Fruit fly (Drosophila melanogaster) whole organism, adult: ENCODE results near the gene hiro.

Experiments
- CG11617 ChIP-seq: fragments of 200-800 bp; sonication (Bioruptor generic); optimal IDR thresholded peaks from 2 replicates; lab custom pipeline; 2017; ENCODE audit warnings: mild to moderate bottlenecking, missing biosample characterization, missing genetic modification reagents, missing genetic modification characterization
- CG12768 ChIP-seq: fragments of 200-800 bp; sonication (Bioruptor generic); optimal IDR thresholded peaks from 2 replicates; lab custom pipeline; 2017; ENCODE audit warnings: missing biosample characterization, missing genetic modification characterization, mild to moderate bottlenecking, moderate library complexity, missing genetic modification reagents
- CG14711 ChIP-seq: fragments of 200-800 bp; sonication (Bioruptor generic); optimal IDR thresholded peaks from 2 replicates; lab custom pipeline; 2018; ENCODE audit warnings: missing biosample characterization, mild to moderate bottlenecking, missing genetic modification characterization, moderate library complexity
- CG1620 ChIP-seq: fragments of 200-800 bp; sonication (Bioruptor generic); optimal IDR thresholded peaks from 2 replicates; lab custom pipeline; 2016; ENCODE audit warnings: missing biosample characterization, missing genetic modification characterization
- CG33017 ChIP-seq: fragments of 200-800 bp; sonication (Bioruptor generic); optimal IDR thresholded peaks from 2 replicates; lab custom pipeline; 2018; ENCODE audit warnings: missing biosample characterization, mild to moderate bottlenecking, missing genetic modification characterization, moderate library complexity
- CG5204 ChIP-seq: fragments of 200-800 bp; sonication (Bioruptor generic); optimal IDR thresholded peaks from 2 replicates; lab custom pipeline; 2016; ENCODE audit warnings: missing biosample characterization, missing genetic modification characterization
- CG7045 ChIP-seq: fragments of 200-800 bp; sonication (Bioruptor generic); optimal IDR thresholded peaks from 2 replicates; lab custom pipeline; 2017; ENCODE audit warnings: missing biosample characterization, mild to moderate bottlenecking, missing genetic modification characterization
- CG7101 ChIP-seq: fragments of 200-800 bp; sonication (Bioruptor generic); optimal IDR thresholded peaks from 2 replicates; lab custom pipeline; 2018; ENCODE audit warnings: missing biosample characterization, mild to moderate bottlenecking, missing genetic modification characterization, moderate library complexity
- Clk ChIP-seq: fragments of 200-800 bp; sonication (Bioruptor generic); optimal IDR thresholded peaks from 2 replicates; lab custom pipeline; 2017; ENCODE audit warnings: missing biosample characterization, missing genetic modification characterization
- Crg-1 ChIP-seq: fragments of 200-800 bp; sonication (Bioruptor generic); optimal IDR thresholded peaks from 2 replicates; lab custom pipeline; 2016; ENCODE audit warnings: missing biosample characterization, missing genetic modification characterization
- Hr96 ChIP-seq: fragments of 200-800 bp; sonication (Bioruptor generic); optimal IDR thresholded peaks from 2 replicates; lab custom pipeline; 2016; ENCODE audit warnings: missing biosample characterization, missing genetic modification characterization
- Mnt ChIP-seq: fragments of 200-800 bp; sonication (Bioruptor generic); optimal IDR thresholded peaks from 2 replicates; lab custom pipeline; 2016; ENCODE audit warnings: missing biosample characterization, mild to moderate bottlenecking, missing genetic modification characterization
- bab1 ChIP-seq: fragments of 200-800 bp; sonication (Bioruptor generic); optimal IDR thresholded peaks from 3 replicates; lab custom pipeline; 2019; ENCODE audit warnings: missing biosample characterization, mild to moderate bottlenecking, missing genetic modification characterization, moderate library complexity
- cic ChIP-seq: fragments of 200-800 bp; sonication (Bioruptor generic); optimal IDR thresholded peaks from 2 replicates; lab custom pipeline; 2017; ENCODE audit warnings: missing biosample characterization, mild to moderate bottlenecking, missing genetic modification characterization, moderate library complexity
- cnc ChIP-seq, 2 experiments: fragments of >200 bp; optimal IDR thresholded peaks; 2 replicates each; lab custom pipeline; 2017
- kay ChIP-seq: fragments of 200-800 bp; sonication (Bioruptor generic); peaks from one replicate; lab custom pipeline; 2016; ENCODE audit warnings: missing biosample characterization, missing genetic modification characterization, borderline replicate concordance
- ovo ChIP-seq: fragments of 200-800 bp; sonication (Bioruptor generic); optimal IDR thresholded peaks from 2 replicates; lab custom pipeline; 2016; ENCODE audit warnings: missing biosample characterization, missing genetic modification characterization
- pad ChIP-seq: fragments of 200-800 bp; sonication (Bioruptor generic); optimal IDR thresholded peaks from 3 replicates; lab custom pipeline; 2017; ENCODE audit warnings: missing biosample characterization, missing genetic modification characterization, mild to moderate bottlenecking, moderate library complexity, missing genetic modification reagents
- tj ChIP-seq: fragments of 200-800 bp; sonication (Bioruptor generic); optimal IDR thresholded peaks from 3 replicates; lab custom pipeline; 2017; ENCODE audit warnings: missing biosample characterization, mild to moderate bottlenecking, missing genetic modification characterization, moderate library complexity
- toe ChIP-seq: fragments of 200-800 bp; sonication (Bioruptor generic); optimal IDR thresholded peaks from 2 replicates; lab custom pipeline; 2016; ENCODE audit warnings: missing biosample characterization, missing genetic modification characterization

The hiro gene

DNA sequence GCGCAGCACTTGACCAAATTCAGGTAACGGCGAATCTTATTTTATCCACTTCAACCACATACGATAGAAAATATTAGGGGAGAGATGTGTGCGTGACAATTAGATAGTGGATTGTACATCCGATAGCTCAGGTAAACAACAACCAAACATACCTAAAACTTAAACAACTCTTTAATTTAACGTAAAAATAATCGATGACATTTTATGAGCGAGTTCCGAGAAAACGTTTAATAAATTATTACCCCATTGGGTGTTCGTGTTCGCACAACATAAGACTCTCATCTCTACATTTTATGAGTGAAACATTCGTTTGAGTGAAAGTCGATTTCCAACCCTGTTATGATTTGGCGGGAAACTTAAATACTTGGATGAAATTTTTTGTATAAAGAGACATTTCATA is 7.5 kb downstream of the hiro start, which contains the start of gene CG17129:
TSS of gene CG17129 (minus strand) at position 69 of the 400 bp plus-strand sequence.
- TF ChIP-seq CG14711 (tag; lab: Kevin White, UChicago) (peak; percentile 63), CG11617 (peak; percentile 15), CG5204 (peak; percentile 35), CG7101 (peak; percentile 42), pad (GFP tag; lab: Kevin White, UChicago) (peak; percentile 43), toe (GFP tag; lab: Kevin White, UChicago) (peak; percentile 57), Mnt (GFP tag; lab: Kevin White, UChicago) (peak; percentile 14), CG12768 (GFP tag; lab: Kevin White, UChicago) (peak; percentile 19), CG7045 (GFP tag; lab: Kevin White, UChicago) (peak; percentile 12), kay (GFP tag; lab: Kevin White, UChicago) (no peak), Crg-1 (GFP tag; lab: Kevin White, UChicago) (peak; percentile 10), CG1620 (peak; percentile 39), Clk (GFP tag; lab: Kevin White, UChicago) (no peak), bab1 (GFP tag; lab: Kevin White, UChicago) (peak; percentile 48), tj (GFP tag; lab: Kevin White, UChicago) (no peak), Hr96 (GFP tag; lab: Kevin White, UChicago) (peak; percentile 75), cnc (optimal IDR thresholded peaks at IDR 0.05; lab: Kevin White, UChicago) (no peak)

DNA sequence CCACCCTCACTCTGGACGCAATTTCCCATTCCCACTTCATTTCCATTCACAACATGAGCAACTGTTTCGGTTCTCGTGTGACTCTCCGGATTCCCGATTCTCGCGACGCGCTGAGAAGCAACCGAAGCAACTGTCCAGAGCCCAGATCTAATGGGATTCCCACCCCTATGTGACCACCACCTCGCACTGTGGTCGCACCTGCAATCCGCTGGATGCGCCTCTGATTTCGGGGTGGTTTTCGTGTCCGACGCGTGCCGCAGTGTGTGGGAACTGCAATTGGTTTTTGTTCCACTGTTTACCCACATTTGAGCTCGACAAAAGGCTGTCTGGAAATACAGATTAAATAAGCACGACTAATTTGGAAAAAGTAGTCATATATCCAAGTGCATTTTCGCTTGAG is 11.9 kb downstream of the hiro start:
- TF ChIP-seq CG7101 (no peak), pad (GFP tag; lab: Kevin White, UChicago) (no peak), Mnt (GFP tag; lab: Kevin White, UChicago) (no peak), Crg-1 (GFP tag; lab: Kevin White, UChicago) (no peak), bab1 (GFP tag; lab: Kevin White, UChicago) (no peak), kay (GFP tag; lab: Kevin White, UChicago) (no peak), CG12768 (GFP tag; lab: Kevin White, UChicago) (no peak), CG5204 (no peak), cic (GFP tag; lab: Kevin White, UChicago) (no peak)

DNA sequence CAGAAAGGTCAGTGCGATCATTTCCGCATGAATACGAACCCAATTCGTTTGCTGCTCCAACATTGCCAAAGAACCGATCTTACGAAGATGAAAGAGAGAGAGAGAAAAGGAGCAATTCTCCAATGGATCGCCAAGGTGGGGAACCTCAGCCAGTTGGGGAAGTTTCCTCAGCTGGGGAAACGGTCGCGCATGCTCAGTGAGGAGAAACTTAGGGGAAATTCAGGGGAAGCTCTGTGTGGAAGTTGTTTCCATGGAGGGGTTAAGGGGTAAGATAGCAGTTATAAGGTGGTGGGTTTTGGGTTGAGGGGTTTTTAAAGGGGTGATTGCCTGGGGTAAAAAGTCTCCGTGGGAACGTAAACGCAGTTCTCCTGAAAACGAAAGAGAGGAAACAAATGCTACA is 14.4 kb downstream of the hiro start:
- no peak for TF ChIP-seq CG12768 (GFP tag; lab: Kevin White, UChicago)
- peak; percentile 99 for TF ChIP-seq pad (GFP tag; lab: Kevin White, UChicago)

DNA sequence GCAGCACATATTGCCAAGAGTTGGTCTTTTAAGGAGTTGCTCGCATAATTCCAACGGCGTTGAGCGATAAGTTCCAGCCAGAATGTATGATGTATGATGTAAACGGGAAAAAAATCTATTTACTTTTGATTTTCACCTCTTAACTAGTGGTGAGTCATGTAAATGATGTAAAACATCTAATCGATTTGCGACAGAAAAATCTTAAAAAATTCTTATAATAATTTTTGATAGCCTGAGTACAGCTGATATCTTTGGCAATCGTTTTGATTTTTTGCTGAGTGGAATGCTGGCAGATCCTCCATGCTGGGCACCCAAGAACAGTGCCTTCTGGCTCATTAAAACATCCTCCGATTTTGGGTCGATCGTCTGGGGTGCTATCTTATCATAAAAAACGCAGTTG is 21.2 kb downstream of the hiro start:
- no peak for TF ChIP-seq Mnt (GFP tag; lab: Kevin White, UChicago)
- no peak for TF ChIP-seq kay (GFP tag; lab: Kevin White, UChicago)
- no peak for TF ChIP-seq toe (GFP tag; lab: Kevin White, UChicago)
- TF ChIP-seq CG7101, result no peak
- TF ChIP-seq CG14711 (tag; lab: Kevin White, UChicago), result no peak
- no peak for TF ChIP-seq tj (GFP tag; lab: Kevin White, UChicago)
- no peak for TF ChIP-seq Clk (GFP tag; lab: Kevin White, UChicago)
- no peak for TF ChIP-seq CG5204
- no peak for TF ChIP-seq bab1 (GFP tag; lab: Kevin White, UChicago)
- TF ChIP-seq ovo (GFP tag; lab: Kevin White, UChicago), result no peak
- TF ChIP-seq Crg-1 (GFP tag; lab: Kevin White, UChicago), result no peak
- no peak for TF ChIP-seq cnc (optimal IDR thresholded peaks at IDR 0.05; lab: Kevin White, UChicago)
- no peak for TF ChIP-seq CG33017 (tag; lab: Kevin White, UChicago)

DNA sequence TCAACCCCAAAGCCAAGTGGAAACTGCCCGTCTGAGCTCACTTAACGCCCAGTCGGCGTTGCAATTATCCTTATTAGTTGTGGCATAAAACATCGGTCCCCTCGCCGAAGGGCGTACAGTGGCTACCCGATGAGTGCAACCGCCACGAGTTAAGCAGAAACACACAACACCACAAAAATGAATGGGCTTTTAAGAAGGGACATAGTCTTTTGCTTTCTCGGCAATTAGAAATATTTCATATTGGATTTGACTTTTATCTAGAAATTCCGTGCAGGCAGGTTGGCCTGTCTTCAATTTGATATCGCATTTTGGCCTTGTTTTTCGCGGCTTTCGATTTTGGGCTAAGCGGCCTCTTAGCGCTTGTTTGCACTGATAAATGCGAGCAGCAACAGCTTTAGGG is 23.9 kb downstream of the hiro start:
- TF ChIP-seq Crg-1 (GFP tag; lab: Kevin White, UChicago) (no peak), pad (GFP tag; lab: Kevin White, UChicago) (no peak), CG14711 (tag; lab: Kevin White, UChicago) (no peak), toe (GFP tag; lab: Kevin White, UChicago) (no peak), cic (GFP tag; lab: Kevin White, UChicago) (no peak), CG12768 (GFP tag; lab: Kevin White, UChicago) (no peak), Mnt (GFP tag; lab: Kevin White, UChicago) (no peak), Hr96 (GFP tag; lab: Kevin White, UChicago) (no peak), ovo (GFP tag; lab: Kevin White, UChicago) (no peak), CG11617 (no peak)

dm6 chr3L:660314-661075 is 27.3 kb downstream of the hiro start:
- TF ChIP-seq Hr96 (GFP tag; lab: Kevin White, UChicago) (no peak), CG12768 (GFP tag; lab: Kevin White, UChicago) (no peak), cic (GFP tag; lab: Kevin White, UChicago) (no peak), CG5204 (no peak), CG7101 (no peak), pad (GFP tag; lab: Kevin White, UChicago) (no peak), Clk (GFP tag; lab: Kevin White, UChicago) (no peak), Crg-1 (GFP tag; lab: Kevin White, UChicago) (no peak), CG7045 (GFP tag; lab: Kevin White, UChicago) (no peak), CG14711 (tag; lab: Kevin White, UChicago) (no peak), Mnt (GFP tag; lab: Kevin White, UChicago) (no peak)
